Worm (Caenorhabditis elegans) whole organism, L4 larva: ENCODE results near the gene C06E4.2.

Source experiments
- ama-1 ChIP-seq: fragments of 150-350 bp; optimal IDR thresholded peaks from 2 replicates; lab custom pipeline; 2014; ENCODE audit warnings: inconsistent platforms, mixed read lengths
- ceh-82 ChIP-seq: sonication (generic microtip); optimal IDR thresholded peaks from 2 replicates; lab custom pipeline; 2017; ENCODE audit warnings: missing biosample characterization, missing genetic modification characterization
- fkh-10 ChIP-seq: fragments of 150-350 bp; optimal IDR thresholded peaks from 2 replicates; lab custom pipeline; 2014; ENCODE audit warnings: missing biosample characterization, missing genetic modification reagents, missing genetic modification characterization
- fos-1 ChIP-seq: fragments of 150-350 bp; optimal IDR thresholded peaks from 2 replicates; lab custom pipeline; 2014; ENCODE audit warnings: missing biosample characterization, missing genetic modification characterization
- hlh-30 ChIP-seq: sonication (generic microtip); optimal IDR thresholded peaks from 2 replicates; lab custom pipeline; 2017; ENCODE audit warnings: antibody characterized with exemption, mild to moderate bottlenecking, missing genetic modification characterization, missing compliant biosample characterization; ENCODE audit not compliant: insufficient read depth
- mep-1 ChIP-seq: fragments of 150-350 bp; sonication (generic microtip); optimal IDR thresholded peaks from 3 replicates; lab custom pipeline; 2014; ENCODE audit warnings: missing biosample characterization, missing genetic modification characterization
- nhr-11 ChIP-seq: fragments of 150-350 bp; optimal IDR thresholded peaks from 2 replicates; lab custom pipeline; 2014; ENCODE audit warnings: missing biosample characterization, missing genetic modification characterization
- nhr-77 ChIP-seq: fragments of 150-350 bp; optimal IDR thresholded peaks from 2 replicates; lab custom pipeline; 2014; ENCODE audit warnings: missing biosample characterization, missing genetic modification characterization
- skn-1 ChIP-seq: fragments of 150-350 bp; optimal IDR thresholded peaks from 2 replicates; lab custom pipeline; 2014; ENCODE audit warnings: missing biosample characterization, missing genetic modification characterization

DNA sequence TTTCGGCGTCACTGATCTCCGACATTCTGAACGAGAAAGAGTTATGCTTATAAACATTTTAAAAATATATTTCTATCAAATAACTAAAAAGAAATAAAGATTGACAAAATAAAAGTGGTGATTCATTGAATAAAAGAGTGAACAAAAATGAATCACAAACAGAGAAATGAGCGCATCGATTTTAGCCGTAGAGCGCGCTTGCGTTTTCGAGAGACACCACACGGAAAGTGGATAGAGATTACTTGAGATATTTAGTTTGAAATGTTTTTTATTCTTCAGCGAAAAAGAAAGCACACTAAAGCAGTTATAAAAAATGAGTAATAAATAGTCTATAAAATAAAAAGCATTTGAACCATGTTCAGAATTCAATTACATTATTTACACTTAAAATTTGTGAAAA is 46.6 kb upstream of the C06E4.2 start, which contains the start of gene cap-1:
- peak; percentile 88 for TF ChIP-seq mep-1 (tag; lab: Kevin White, UChicago)
- TF ChIP-seq nhr-77 (tag; lab: Kevin White, UChicago), result peak; percentile 85
- TF ChIP-seq hlh-30 (tag; lab: Kevin White, UChicago), result peak; percentile 36
- TF ChIP-seq skn-1 (tag; lab: Kevin White, UChicago), result no peak
- no peak for TF ChIP-seq nhr-11 (tag; lab: Kevin White, UChicago)
- TF ChIP-seq ceh-82, result no peak
- peak; percentile 17 for TF ChIP-seq fkh-10 (GFP tag; lab: Kevin White, UChicago)
- no peak for TF ChIP-seq ama-1 (lab: Kevin White, UChicago)
- no peak for TF ChIP-seq fos-1 (tag; lab: Kevin White, UChicago)
